Fruit fly (Drosophila melanogaster) whole organism, pupa: ENCODE results near the gene Slc25A46b.

Experiments
- CG10348 ChIP-seq: fragments of 200-800 bp; sonication (Bioruptor generic); IDR thresholded peaks from 2 replicates; pipeline ENCODE4 v1.3.6; 2022; ENCODE audit warnings: missing biosample characterization, missing genetic modification characterization
- CG12605 ChIP-seq: fragments of 200-800 bp; sonication (Bioruptor generic); IDR thresholded peaks from 2 replicates; pipeline ENCODE4 v1.3.6; 2022; ENCODE audit warnings: missing biosample characterization, missing genetic modification characterization
- CG13204 ChIP-seq: fragments of 200-800 bp; sonication (Bioruptor generic); optimal IDR thresholded peaks from 2 replicates; lab custom pipeline; 2018; ENCODE audit warnings: missing biosample characterization, mild to moderate bottlenecking, missing genetic modification characterization, moderate library complexity
- CG14655 ChIP-seq: fragments of 200-800 bp; sonication (Bioruptor generic); optimal IDR thresholded peaks from 3 replicates; lab custom pipeline; 2017; ENCODE audit warnings: mild to moderate bottlenecking, missing biosample characterization, missing genetic modification reagents, missing genetic modification characterization
- CG17806 ChIP-seq: fragments of 200-800 bp; sonication (Bioruptor generic); optimal IDR thresholded peaks from 2 replicates; lab custom pipeline; 2018; ENCODE audit warnings: missing biosample characterization, mild to moderate bottlenecking, missing genetic modification characterization, moderate library complexity
- CG32121 ChIP-seq: fragments of 200-800 bp; sonication (Bioruptor generic); IDR thresholded peaks from 2 replicates; pipeline ENCODE4 v1.3.6; 2022; ENCODE audit warnings: missing biosample characterization, missing genetic modification characterization
- CG34367 ChIP-seq: fragments of 200-800 bp; sonication (Bioruptor generic); optimal IDR thresholded peaks from 2 replicates; lab custom pipeline; 2018; ENCODE audit warnings: missing biosample characterization, mild to moderate bottlenecking, missing genetic modification characterization
- CG4496 ChIP-seq: fragments of 200-800 bp; sonication (Bioruptor generic); IDR thresholded peaks from 3 replicates; pipeline ENCODE4 v1.3.6; 2022; ENCODE audit warnings: missing biosample characterization, missing genetic modification characterization
- CG8159 ChIP-seq: fragments of 200-800 bp; sonication (Bioruptor generic); optimal IDR thresholded peaks from 3 replicates; lab custom pipeline; 2018; ENCODE audit warnings: missing biosample characterization, mild to moderate bottlenecking, missing genetic modification characterization, moderate library complexity
- CG8301 ChIP-seq: fragments of 200-800 bp; sonication (Bioruptor generic); optimal IDR thresholded peaks from 2 replicates; lab custom pipeline; 2018; ENCODE audit warnings: missing biosample characterization, mild to moderate bottlenecking, missing genetic modification characterization
- CG9948 ChIP-seq: fragments of 200-800 bp; sonication (Bioruptor generic); optimal IDR thresholded peaks from 2 replicates; lab custom pipeline; 2018; ENCODE audit warnings: missing biosample characterization, mild to moderate bottlenecking, missing genetic modification characterization, moderate library complexity
- D1 ChIP-seq: fragments of 200-800 bp; sonication (Bioruptor generic); optimal IDR thresholded peaks from 2 replicates; lab custom pipeline; 2018; ENCODE audit warnings: missing biosample characterization, mild to moderate bottlenecking, missing genetic modification characterization, moderate library complexity
- EcR ChIP-seq: fragments of 200-800 bp; sonication (Bioruptor generic); optimal IDR thresholded peaks from 3 replicates; lab custom pipeline; 2019; ENCODE audit warnings: missing biosample characterization, missing genetic modification characterization, mild to moderate bottlenecking, moderate library complexity, missing genetic modification reagents
- Ets98B ChIP-seq: fragments of 200-800 bp; sonication (Bioruptor generic); IDR thresholded peaks from 2 replicates; pipeline ENCODE4 v1.3.6; 2022; ENCODE audit warnings: missing biosample characterization, missing genetic modification characterization
- Pif1A ChIP-seq: fragments of 200-800 bp; sonication (Bioruptor generic); optimal IDR thresholded peaks from 3 replicates; lab custom pipeline; 2016; ENCODE audit warnings: missing biosample characterization, missing genetic modification characterization
- Pif1B ChIP-seq: fragments of 200-800 bp; sonication (Bioruptor generic); optimal IDR thresholded peaks from 3 replicates; lab custom pipeline; 2016; ENCODE audit warnings: missing biosample characterization, missing genetic modification characterization
- Snoo ChIP-seq: fragments of 200-800 bp; sonication (Bioruptor generic); optimal IDR thresholded peaks from 3 replicates; lab custom pipeline; 2017; ENCODE audit warnings: missing biosample characterization, mild to moderate bottlenecking, missing genetic modification characterization, inconsistent platforms
- fd96Ca ChIP-seq: fragments of 200-800 bp; sonication (Bioruptor generic); IDR thresholded peaks from 3 replicates; pipeline ENCODE4 v1.3.6; 2022; ENCODE audit warnings: missing biosample characterization, missing genetic modification characterization
- gl ChIP-seq: fragments of 200-800 bp; sonication (Bioruptor generic); optimal IDR thresholded peaks from 2 replicates; lab custom pipeline; 2018; ENCODE audit warnings: missing biosample characterization, mild to moderate bottlenecking, missing genetic modification characterization
- rn ChIP-seq: fragments of 200-800 bp; sonication (Bioruptor generic); IDR thresholded peaks from 2 replicates; pipeline ENCODE4 v1.3.6; 2022; ENCODE audit warnings: missing biosample characterization, missing genetic modification characterization

The Slc25A46b gene

DNA sequence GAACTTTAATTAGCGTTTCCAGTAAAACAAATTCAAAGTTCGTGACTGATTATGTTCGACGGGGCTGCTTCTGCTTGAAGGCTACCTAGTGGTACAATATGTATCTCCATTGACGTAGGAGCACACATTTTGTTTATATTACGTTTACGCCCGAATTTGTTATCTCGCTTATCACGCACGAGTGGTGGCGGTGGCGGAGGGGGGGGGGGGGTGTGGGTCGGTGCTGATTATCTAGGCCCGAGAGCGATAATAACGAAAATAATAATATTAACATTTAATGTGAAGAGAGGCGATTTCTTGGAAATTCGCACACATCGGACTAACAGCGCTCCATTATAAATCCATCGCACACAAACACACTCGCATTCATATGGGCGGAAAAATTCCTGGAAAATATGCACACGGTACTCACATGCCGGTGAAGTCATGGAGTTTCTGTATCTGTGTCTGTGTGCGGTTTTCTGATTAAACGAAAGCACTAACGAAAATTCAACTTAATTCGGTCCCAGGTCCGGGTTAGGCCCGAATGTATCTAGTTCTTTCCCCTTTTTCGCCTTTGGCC, 51.2 kb downstream of the Slc25A46b start:
- no peak for TF ChIP-seq CG10348 (GFP tag; lab: Robert Waterston, UW)
- no peak for TF ChIP-seq CG8159 (tag; lab: Kevin White, UChicago)
- TF ChIP-seq D1 (tag; lab: Kevin White, UChicago): no peak
- no peak for TF ChIP-seq rn (GFP tag; lab: Robert Waterston, UW)
- TF ChIP-seq Snoo: no peak
- TF ChIP-seq CG8301: no peak
- TF ChIP-seq fd96Ca (GFP tag; lab: Robert Waterston, UW): no peak
- TF ChIP-seq CG13204 (GFP tag; lab: Kevin White, UChicago): no peak
- no peak for TF ChIP-seq Pif1B (GFP tag; lab: Kevin White, UChicago)
- no peak for TF ChIP-seq Pif1A (GFP tag; lab: Kevin White, UChicago)
- no peak for TF ChIP-seq CG12605 (GFP tag; lab: Robert Waterston, UW)
- TF ChIP-seq CG4496: no peak
- TF ChIP-seq CG17806 (tag; lab: Kevin White, UChicago): no peak
- TF ChIP-seq CG32121 (GFP tag; lab: Robert Waterston, UW): no peak
- no peak for TF ChIP-seq CG34367 (tag; lab: Kevin White, UChicago)
- no peak for TF ChIP-seq Ets98B
- TF ChIP-seq EcR (GFP tag; lab: Kevin White, UChicago): no peak
- TF ChIP-seq CG14655 (GFP tag; lab: Kevin White, UChicago): no peak
- TF ChIP-seq CG9948 (tag; lab: Kevin White, UChicago): no peak
- no peak for TF ChIP-seq gl (tag; lab: Kevin White, UChicago)
